Worm (Caenorhabditis elegans) whole organism, L1 larva: ENCODE data around the gene M01H9.4.

ENCODE experiments used
- C04F5.9 ChIP-seq: sonication (generic microtip); optimal IDR thresholded peaks from 2 replicates; lab custom pipeline; 2016; ENCODE audit warnings: missing genetic modification characterization, missing compliant biosample characterization
- C16A3.4 ChIP-seq: fragments of 150-350 bp; optimal IDR thresholded peaks from 2 replicates; lab custom pipeline; 2014; ENCODE audit warnings: missing biosample characterization, missing genetic modification characterization
- C34B4.2 ChIP-seq: sonication (generic microtip); optimal IDR thresholded peaks from 2 replicates; lab custom pipeline; 2017; ENCODE audit warnings: mild to moderate bottlenecking, missing genetic modification characterization, missing compliant biosample characterization
- F16B12.6 ChIP-seq: fragments of 150-350 bp; optimal IDR thresholded peaks from 2 replicates; lab custom pipeline; 2014; ENCODE audit warnings: missing biosample characterization, missing genetic modification characterization
- alr-1 ChIP-seq: fragments of 200-800 bp; sonication (Bioruptor generic); optimal IDR thresholded peaks from 2 replicates; lab custom pipeline; 2018; ENCODE audit warnings: borderline replicate concordance, mild to moderate bottlenecking, missing genetic modification characterization, missing compliant biosample characterization
- aly-2 ChIP-seq: fragments of 150-350 bp; optimal IDR thresholded peaks from 2 replicates; lab custom pipeline; 2014; ENCODE audit warnings: missing biosample characterization, missing genetic modification characterization
- blmp-1 ChIP-seq: fragments of 150-350 bp; optimal IDR thresholded peaks from 2 replicates; lab custom pipeline; 2014; ENCODE audit warnings: missing biosample characterization, missing genetic modification characterization
- ceh-88 ChIP-seq: fragments of 200-800 bp; sonication (Bioruptor generic); IDR thresholded peaks from 2 replicates; pipeline ENCODE4 v1.3.6; 2022; ENCODE audit warnings: missing genetic modification characterization, missing compliant biosample characterization
- ceh-90 ChIP-seq: sonication (generic microtip); optimal IDR thresholded peaks from 2 replicates; lab custom pipeline; 2016; ENCODE audit warnings: missing genetic modification characterization, missing compliant biosample characterization
- dpl-1 ChIP-seq, 3 experiments: fragments of 150-350 bp in 2 of 3; sonication (generic microtip) in 1 of 3; optimal IDR thresholded peaks; 2 replicates each; lab custom pipeline; 2014 to 2017; ENCODE audit warnings: missing biosample characterization in 3 of 3, missing genetic modification characterization in 3 of 3, missing genetic modification reagents in 3 of 3
- dsc-1 ChIP-seq: sonication (generic microtip); optimal IDR thresholded peaks from 2 replicates; lab custom pipeline; 2016; ENCODE audit warnings: mild to moderate bottlenecking, missing genetic modification characterization, missing compliant biosample characterization
- efl-1 ChIP-seq, 4 experiments: fragments of 150-350 bp; optimal IDR thresholded peaks in 3 of 4; peaks in 1 of 4; 1 replicate in 1 of 4; 2 replicates in 3 of 4; lab custom pipeline; 2014; ENCODE audit warnings: missing biosample characterization in 2 of 4, missing genetic modification characterization in 2 of 4, missing genetic modification reagents in 2 of 4
- egl-27 ChIP-seq, 2 experiments: fragments of 150-350 bp in 1 of 2; sonication (generic microtip); optimal IDR thresholded peaks; 3 replicates each; lab custom pipeline; 2017 to 2018; ENCODE audit warnings: missing biosample characterization in 2 of 2, missing genetic modification characterization in 2 of 2, missing genetic modification reagents in 2 of 2
- elt-2 ChIP-seq: sonication (generic microtip); optimal IDR thresholded peaks from 2 replicates; lab custom pipeline; 2016; ENCODE audit warnings: missing genetic modification characterization, mild to moderate bottlenecking, inconsistent platforms, missing compliant biosample characterization, missing genetic modification reagents
- elt-3 ChIP-seq, 6 experiments: fragments of 150-350 bp in 1 of 6; sonication (generic microtip); optimal IDR thresholded peaks; 2 replicates each; lab custom pipeline; 2017 to 2018; ENCODE audit warnings: missing biosample characterization in 6 of 6, missing genetic modification characterization in 6 of 6, inconsistent platforms in 1 of 6
- fkh-4 ChIP-seq: sonication (generic microtip); optimal IDR thresholded peaks from 2 replicates; lab custom pipeline; 2016; ENCODE audit warnings: missing compliant biosample characterization, missing genetic modification characterization, borderline replicate concordance
- hlh-17 ChIP-seq: fragments of 200-800 bp; sonication (Bioruptor generic); optimal IDR thresholded peaks from 2 replicates; lab custom pipeline; 2018; ENCODE audit warnings: missing genetic modification characterization, mild to moderate bottlenecking, missing compliant biosample characterization, moderate library complexity, borderline replicate concordance
- lin-39 ChIP-seq: fragments of 150-350 bp; optimal IDR thresholded peaks from 2 replicates; lab custom pipeline; 2014; ENCODE audit warnings: missing biosample characterization, missing genetic modification reagents, missing genetic modification characterization
- lir-3 ChIP-seq: sonication (generic microtip); optimal IDR thresholded peaks from 2 replicates; lab custom pipeline; 2016; ENCODE audit warnings: mild to moderate bottlenecking, missing genetic modification characterization, moderate library complexity, missing compliant biosample characterization; ENCODE audit not compliant: poor library complexity
- lsy-2 ChIP-seq, 2 experiments: fragments of 150-350 bp; optimal IDR thresholded peaks; 2 replicates each; lab custom pipeline; 2014; ENCODE audit warnings: missing biosample characterization in 2 of 2, missing genetic modification characterization in 2 of 2
- mab-9 ChIP-seq: fragments of 200-800 bp; sonication (Bioruptor generic); IDR thresholded peaks from 2 replicates; pipeline ENCODE4 v1.3.6; 2022; ENCODE audit warnings: missing genetic modification reagents, missing genetic modification characterization, missing compliant biosample characterization
- mef-2 ChIP-seq: fragments of 150-350 bp; optimal IDR thresholded peaks from 2 replicates; lab custom pipeline; 2014; ENCODE audit warnings: missing biosample characterization, missing genetic modification characterization
- mep-1 ChIP-seq: fragments of 150-350 bp; optimal IDR thresholded peaks from 2 replicates; lab custom pipeline; 2014; ENCODE audit warnings: missing biosample characterization, missing genetic modification characterization
- nhr-11 ChIP-seq: fragments of 150-350 bp; optimal IDR thresholded peaks from 2 replicates; lab custom pipeline; 2014; ENCODE audit warnings: missing biosample characterization, missing genetic modification characterization
- nhr-12 ChIP-seq: sonication (generic microtip); optimal IDR thresholded peaks from 2 replicates; lab custom pipeline; 2017; ENCODE audit warnings: missing biosample characterization, missing genetic modification characterization
- nhr-19 ChIP-seq: fragments of 200-800 bp; sonication (Bioruptor generic); conservative IDR thresholded peaks from 2 replicates; pipeline ENCODE4 v1.3.6; 2022; ENCODE audit warnings: missing genetic modification characterization, missing compliant biosample characterization
- nhr-20 ChIP-seq: sonication (generic microtip); optimal IDR thresholded peaks from 2 replicates; lab custom pipeline; 2016; ENCODE audit warnings: mild to moderate bottlenecking, missing genetic modification characterization, missing compliant biosample characterization
- nhr-237 ChIP-seq: fragments of 150-350 bp; optimal IDR thresholded peaks from 2 replicates; lab custom pipeline; 2014; ENCODE audit warnings: missing biosample characterization, missing genetic modification characterization
- nhr-47 ChIP-seq: sonication (generic microtip); optimal IDR thresholded peaks from 2 replicates; lab custom pipeline; 2016; ENCODE audit warnings: mild to moderate bottlenecking, missing genetic modification characterization, moderate library complexity, missing compliant biosample characterization
- nhr-71 ChIP-seq: sonication (generic microtip); optimal IDR thresholded peaks from 2 replicates; lab custom pipeline; 2016; ENCODE audit warnings: mild to moderate bottlenecking, missing genetic modification characterization, moderate library complexity, missing compliant biosample characterization
- nhr-77 ChIP-seq: fragments of 150-350 bp; optimal IDR thresholded peaks from 2 replicates; lab custom pipeline; 2014; ENCODE audit warnings: missing biosample characterization, missing genetic modification characterization
- nhr-84 ChIP-seq: sonication (generic microtip); optimal IDR thresholded peaks from 2 replicates; lab custom pipeline; 2017; ENCODE audit warnings: missing biosample characterization, missing genetic modification characterization
- pag-3 ChIP-seq: sonication (generic microtip); optimal IDR thresholded peaks from 2 replicates; lab custom pipeline; 2017; ENCODE audit warnings: missing genetic modification characterization, mild to moderate bottlenecking, missing compliant biosample characterization, antibody characterized with exemption, borderline replicate concordance; ENCODE audit not compliant: insufficient read depth
- pqm-1 ChIP-seq: sonication (generic microtip); optimal IDR thresholded peaks from 3 replicates; lab custom pipeline; 2017; ENCODE audit warnings: missing biosample characterization, missing genetic modification characterization
- rnt-1 ChIP-seq: sonication (generic microtip); optimal IDR thresholded peaks from 2 replicates; lab custom pipeline; 2016; ENCODE audit warnings: mild to moderate bottlenecking, missing genetic modification characterization, moderate library complexity, missing compliant biosample characterization
- snu-23 ChIP-seq: sonication (generic microtip); optimal IDR thresholded peaks from 2 replicates; lab custom pipeline; 2016; ENCODE audit warnings: missing genetic modification characterization, missing compliant biosample characterization
- sptf-1 ChIP-seq: fragments of 150-350 bp; optimal IDR thresholded peaks from 2 replicates; lab custom pipeline; 2014; ENCODE audit warnings: missing biosample characterization, missing genetic modification characterization
- tlp-1 ChIP-seq: fragments of 150-350 bp; optimal IDR thresholded peaks from 2 replicates; lab custom pipeline; 2014; ENCODE audit warnings: missing biosample characterization, missing genetic modification characterization
- unc-130 ChIP-seq: fragments of 150-350 bp; optimal IDR thresholded peaks from 2 replicates; lab custom pipeline; 2017; ENCODE audit warnings: missing biosample characterization, missing genetic modification characterization, inconsistent platforms
- vab-15 ChIP-seq: sonication (generic microtip); optimal IDR thresholded peaks from 2 replicates; lab custom pipeline; 2017; ENCODE audit warnings: missing genotype, mild to moderate bottlenecking, missing genetic modification characterization, missing compliant biosample characterization
- xbp-1 ChIP-seq: sonication (generic microtip); optimal IDR thresholded peaks from 2 replicates; lab custom pipeline; 2016; ENCODE audit warnings: missing genetic modification characterization, missing compliant biosample characterization
- zag-1 ChIP-seq: fragments of 150-350 bp; optimal IDR thresholded peaks from 2 replicates; lab custom pipeline; 2014; ENCODE audit warnings: missing biosample characterization, missing genetic modification characterization
- zip-4 ChIP-seq: fragments of 200-800 bp; sonication (Bioruptor generic); optimal IDR thresholded peaks from 2 replicates; lab custom pipeline; 2018; ENCODE audit warnings: mild to moderate bottlenecking, missing genetic modification characterization, moderate library complexity, missing compliant biosample characterization
- ztf-4 ChIP-seq: fragments of 150-350 bp; optimal IDR thresholded peaks from 2 replicates; lab custom pipeline; 2014; ENCODE audit warnings: missing biosample characterization, missing genetic modification characterization

M01H9.4 gene

ce11 chrIV:4449843-4450242, 32.9 kb downstream of the M01H9.4 start (continued):
- no peak for TF ChIP-seq C04F5.9
- no peak for TF ChIP-seq zag-1 (tag; lab: Kevin White, UChicago)
- TF ChIP-seq blmp-1 (tag; lab: Kevin White, UChicago): peak; percentile 3
- no peak for TF ChIP-seq C34B4.2 (tag; lab: Kevin White, UChicago)
- no peak for TF ChIP-seq aly-2 (tag; lab: Kevin White, UChicago)
- TF ChIP-seq fkh-4 (tag; lab: Kevin White, UChicago): no peak

DNA sequence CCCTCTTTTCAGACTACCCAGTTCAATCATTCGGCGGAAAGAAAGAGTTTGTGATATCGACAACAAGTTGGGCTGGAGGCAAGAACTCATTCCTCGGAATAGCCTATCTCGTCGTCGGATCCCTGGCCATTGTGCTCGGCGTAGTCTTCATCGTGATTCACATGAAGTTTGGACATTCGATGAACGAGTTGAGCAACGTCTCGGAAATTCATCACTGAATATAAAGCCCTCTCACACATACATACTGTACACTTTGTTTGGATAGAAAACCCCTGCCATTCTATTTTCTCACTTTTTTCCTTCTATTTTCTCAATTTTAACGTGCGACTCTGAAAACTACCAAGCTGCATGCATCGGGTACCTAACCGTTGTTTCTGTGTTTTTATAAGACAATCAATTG, 33.3 kb downstream of the M01H9.4 start, which contains the start of gene R08C7.12:
Gene R08C7.12 (plus strand): TSS at position 301 of the 400 bp plus-strand sequence.
- no peak for TF ChIP-seq ztf-4 (tag; lab: Kevin White, UChicago)

- TF ChIP-seq efl-1 (optimal IDR thresholded peaks at IDR 0.05; lab: Kevin White, UChicago): no peak
- TF ChIP-seq efl-1 (GFP tag; optimal IDR thresholded peaks at IDR 0.05 in 1 of 2; lab: Kevin White, UChicago): peak in 1 of 2 experiments; percentile 52
- TF ChIP-seq blmp-1 (tag; lab: Kevin White, UChicago): no peak
- TF ChIP-seq alr-1 (tag; lab: Kevin White, UChicago): peak; percentile 88
- TF ChIP-seq unc-130 (tag; lab: Kevin White, UChicago): no peak
Measured at ce11 chrIV:4448343-4448742, 34.4 kb downstream of the M01H9.4 start.

ce11 chrIV:4447367-4447766, 35.3 kb downstream of the M01H9.4 start:
- TF ChIP-seq lin-39 (tag; lab: Kevin White, UChicago): no peak
- no peak for TF ChIP-seq rnt-1 (tag; lab: Kevin White, UChicago)
- no peak for TF ChIP-seq nhr-71
- TF ChIP-seq ztf-4 (tag; lab: Kevin White, UChicago): no peak
- no peak for TF ChIP-seq sptf-1 (tag; lab: Kevin White, UChicago)
- no peak for TF ChIP-seq lsy-2 (tag; optimal IDR thresholded peaks at IDR 0.05; lab: Kevin White, UChicago)
- TF ChIP-seq nhr-19: no peak

DNA sequence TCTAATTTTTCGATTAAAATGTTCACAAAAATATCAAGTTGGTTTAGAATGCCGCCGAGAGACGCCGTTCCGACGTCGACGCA, 35.6 kb downstream of the M01H9.4 start, which contains the start of gene chat-1:
Gene chat-1 (plus strand): TSS at position 48 of the 83 bp plus-strand sequence.
- TF ChIP-seq nhr-71 (no peak), dpl-1 (GFP tag; optimal IDR thresholded peaks at IDR 0.05; lab: Kevin White, UChicago) (no peak), ceh-90 (no peak), C16A3.4 (tag; lab: Kevin White, UChicago) (no peak), nhr-84 (no peak), rnt-1 (tag; lab: Kevin White, UChicago) (no peak), mef-2 (tag; lab: Kevin White, UChicago) (no peak), pqm-1 (no peak), elt-2 (no peak), mep-1 (tag; lab: Kevin White, UChicago) (no peak), C04F5.9 (no peak), nhr-11 (tag; lab: Kevin White, UChicago) (no peak), egl-27 (tag; optimal IDR thresholded peaks at IDR 0.05; lab: Kevin White, UChicago) (no peak), unc-130 (tag; lab: Kevin White, UChicago) (no peak), pag-3 (tag; lab: Kevin White, UChicago) (no peak), ceh-88 (GFP tag; lab: Robert Waterston, UW) (no peak)

ce11 chrIV:4446884-4447283, 35.8 kb downstream of the M01H9.4 start:
- TF ChIP-seq nhr-12 (tag; lab: Kevin White, UChicago) (no peak), pqm-1 (no peak), xbp-1 (tag; lab: Kevin White, UChicago) (peak; percentile 21), aly-2 (tag; lab: Kevin White, UChicago) (peak; percentile 16), zag-1 (tag; lab: Kevin White, UChicago) (no peak), hlh-17 (no peak), nhr-237 (tag; lab: Kevin White, UChicago) (no peak), alr-1 (tag; lab: Kevin White, UChicago) (no peak), F16B12.6 (tag; lab: Kevin White, UChicago) (no peak), mab-9 (no peak), elt-3 (tag; optimal IDR thresholded peaks at IDR 0.05; lab: Kevin White, UChicago) (peak in 1 of 6 experiments; percentile 15), rnt-1 (tag; lab: Kevin White, UChicago) (peak; percentile 41), nhr-20 (tag; lab: Kevin White, UChicago) (peak; percentile 54), nhr-47 (tag; lab: Kevin White, UChicago) (peak; percentile 35), vab-15 (no peak), lir-3 (tag; lab: Kevin White, UChicago) (no peak), dsc-1 (tag; lab: Kevin White, UChicago) (no peak), tlp-1 (tag; lab: Kevin White, UChicago) (no peak), snu-23 (peak; percentile 44), nhr-77 (peak; percentile 37), zip-4 (GFP tag; lab: Kevin White, UChicago) (peak; percentile 2)
